Fruit fly (Drosophila melanogaster) whole organism, embryonic: ENCODE data around the gene CG17359.
A peak's percentile ranks its signal among the peaks of the same experiment; 100 is the strongest.

Experiments used
- B-H2 ChIP-seq: fragments of 200-800 bp; sonication (Bioruptor generic); optimal IDR thresholded peaks from 2 replicates; lab custom pipeline; 2018; ENCODE audit warnings: missing biosample characterization, mild to moderate bottlenecking, missing genetic modification characterization
- CG10462 ChIP-seq: fragments of 200-800 bp; sonication (Bioruptor generic); optimal IDR thresholded peaks from 2 replicates; lab custom pipeline; 2016; ENCODE audit warnings: missing biosample characterization, missing genetic modification characterization
- CG10654 ChIP-seq: fragments of 200-800 bp; sonication (Bioruptor generic); optimal IDR thresholded peaks from 2 replicates; lab custom pipeline; 2016; ENCODE audit warnings: missing biosample characterization, missing genetic modification characterization
- CG11723 ChIP-seq: fragments of 200-800 bp; sonication (Bioruptor generic); optimal IDR thresholded peaks from 2 replicates; lab custom pipeline; 2017; ENCODE audit warnings: missing biosample characterization, mild to moderate bottlenecking, missing genetic modification characterization
- CG12104 ChIP-seq: fragments of 200-800 bp; sonication (Bioruptor generic); optimal IDR thresholded peaks from 3 replicates; lab custom pipeline; 2016; ENCODE audit warnings: missing biosample characterization, missing genetic modification characterization
- CG12769 ChIP-seq: fragments of 200-800 bp; sonication (Bioruptor generic); optimal IDR thresholded peaks from 2 replicates; lab custom pipeline; 2019; ENCODE audit warnings: missing biosample characterization, mild to moderate bottlenecking, missing genetic modification characterization, moderate library complexity
- CG14014 ChIP-seq: fragments of 200-800 bp; sonication (Bioruptor generic); IDR thresholded peaks from 2 replicates; pipeline ENCODE4 v1.3.6; 2022; ENCODE audit warnings: missing biosample characterization, missing genetic modification characterization
- CG14667 ChIP-seq: fragments of 200-800 bp; sonication (Bioruptor generic); IDR thresholded peaks from 2 replicates; pipeline ENCODE4 v1.3.6; 2022; ENCODE audit warnings: missing biosample characterization, missing genetic modification characterization
- CG15073 ChIP-seq: fragments of 200-800 bp; sonication (Bioruptor generic); optimal IDR thresholded peaks from 2 replicates; lab custom pipeline; 2016; ENCODE audit warnings: missing biosample characterization, missing genetic modification characterization
- CG17912 ChIP-seq: fragments of 200-800 bp; sonication (Bioruptor generic); optimal IDR thresholded peaks from 2 replicates; lab custom pipeline; 2018; ENCODE audit warnings: missing biosample characterization, mild to moderate bottlenecking, missing genetic modification characterization
- CG2202 ChIP-seq: fragments of 200-800 bp; sonication (Bioruptor generic); optimal IDR thresholded peaks from 2 replicates; lab custom pipeline; 2018; ENCODE audit warnings: missing biosample characterization, mild to moderate bottlenecking, missing genetic modification characterization
- CG30403 ChIP-seq: fragments of 200-800 bp; sonication (Bioruptor generic); optimal IDR thresholded peaks from 3 replicates; lab custom pipeline; 2016; ENCODE audit warnings: missing biosample characterization, missing genetic modification characterization
- CG31224 ChIP-seq: fragments of 200-800 bp; sonication (Bioruptor generic); IDR thresholded peaks from 2 replicates; pipeline ENCODE4 v1.3.6; 2022; ENCODE audit warnings: missing biosample characterization, missing genetic modification characterization
- CG31365 ChIP-seq: fragments of 200-800 bp; sonication (Bioruptor generic); optimal IDR thresholded peaks from 2 replicates; lab custom pipeline; 2018; ENCODE audit warnings: missing biosample characterization, mild to moderate bottlenecking, missing genetic modification characterization
- CG3163 ChIP-seq: fragments of 200-800 bp; sonication (Bioruptor generic); optimal IDR thresholded peaks from 3 replicates; lab custom pipeline; 2016; ENCODE audit warnings: missing biosample characterization, missing genetic modification characterization
- CG4820 ChIP-seq: fragments of 200-800 bp; sonication (Bioruptor generic); optimal IDR thresholded peaks from 3 replicates; lab custom pipeline; 2016; ENCODE audit warnings: missing biosample characterization, missing genetic modification characterization
- CG6689 ChIP-seq: fragments of 200-800 bp; sonication (Bioruptor generic); IDR thresholded peaks from 2 replicates; pipeline ENCODE4 v1.3.6; 2022; ENCODE audit warnings: missing biosample characterization, missing genetic modification characterization
- CTCF ChIP-seq: fragments of 200-800 bp; sonication (Bioruptor generic); optimal IDR thresholded peaks from 2 replicates; lab custom pipeline; 2017; ENCODE audit warnings: missing biosample characterization, mild to moderate bottlenecking, missing genetic modification characterization, moderate library complexity
- Eip74EF ChIP-seq, 2 experiments: fragments of 200-800 bp in 1 of 2; fragments of >200 bp in 1 of 2; sonication (Bioruptor generic) in 1 of 2; optimal IDR thresholded peaks; 2 replicates each; lab custom pipeline; 2017 to 2019; ENCODE audit warnings: missing biosample characterization in 2 of 2, missing genetic modification characterization in 2 of 2, mild to moderate bottlenecking in 1 of 2, moderate library complexity in 1 of 2
- Fer3 ChIP-seq: fragments of 200-800 bp; sonication (Bioruptor generic); optimal IDR thresholded peaks from 2 replicates; lab custom pipeline; 2018; ENCODE audit warnings: missing biosample characterization, mild to moderate bottlenecking, missing genetic modification characterization, moderate library complexity
- HLH3B ChIP-seq: fragments of 200-800 bp; sonication (Bioruptor generic); IDR thresholded peaks from 2 replicates; pipeline ENCODE4 v1.3.6; 2022; ENCODE audit warnings: missing biosample characterization, missing genetic modification characterization
- Hsf ChIP-seq: fragments of 200-800 bp; sonication (Bioruptor generic); optimal IDR thresholded peaks from 3 replicates; lab custom pipeline; 2016; ENCODE audit warnings: missing biosample characterization, missing genetic modification characterization
- Med ChIP-seq: fragments of 200-800 bp; sonication (Bioruptor generic); peaks from one replicate; lab custom pipeline; 2016; ENCODE audit warnings: missing biosample characterization, missing genetic modification characterization, mild to moderate bottlenecking, inconsistent platforms, moderate library complexity
- Sin3A ChIP-seq: fragments of >200 bp; optimal IDR thresholded peaks from 2 replicates; lab custom pipeline; 2018
- Sox102F ChIP-seq: fragments of 200-800 bp; sonication (Bioruptor generic); optimal IDR thresholded peaks from 2 replicates; lab custom pipeline; 2018; ENCODE audit warnings: missing biosample characterization, mild to moderate bottlenecking, missing genetic modification characterization, moderate library complexity
- Sry-β ChIP-seq: fragments of 200-800 bp; sonication (Bioruptor generic); optimal IDR thresholded peaks from 2 replicates; lab custom pipeline; 2018; ENCODE audit warnings: missing biosample characterization, mild to moderate bottlenecking, missing genetic modification characterization, moderate library complexity
- Trl ChIP-seq, 3 experiments: fragments of >200 bp in 2 of 3; fragments of 200-800 bp in 1 of 3; sonication (Bioruptor generic) in 1 of 3; optimal IDR thresholded peaks; 2 replicates in 1 of 3; 3 replicates in 2 of 3; lab custom pipeline; 2016 to 2017; ENCODE audit warnings: missing biosample characterization in 1 of 3, missing genetic modification characterization in 1 of 3
- YL-1 ChIP-seq: fragments of 200-800 bp; sonication (Bioruptor generic); optimal IDR thresholded peaks from 3 replicates; lab custom pipeline; 2017; ENCODE audit warnings: missing biosample characterization, mild to moderate bottlenecking, missing genetic modification characterization
- abd-A ChIP-seq: fragments of 200-800 bp; sonication (Bioruptor generic); optimal IDR thresholded peaks from 3 replicates; lab custom pipeline; 2019; ENCODE audit warnings: missing biosample characterization, mild to moderate bottlenecking, missing genetic modification characterization, moderate library complexity
- ap ChIP-seq: fragments of 200-800 bp; sonication (Bioruptor generic); IDR thresholded peaks from 2 replicates; pipeline ENCODE4 v1.3.6; 2022; ENCODE audit warnings: missing biosample characterization, missing genetic modification characterization
- br ChIP-seq: fragments of >200 bp; optimal IDR thresholded peaks from 2 replicates; lab custom pipeline; 2017
- cas ChIP-seq: fragments of 200-800 bp; sonication (Bioruptor generic); IDR thresholded peaks from 2 replicates; pipeline ENCODE4 v1.3.6; 2022; ENCODE audit warnings: missing biosample characterization, missing genetic modification characterization
- dmrt11E ChIP-seq: fragments of 200-800 bp; sonication (Bioruptor generic); optimal IDR thresholded peaks from 3 replicates; lab custom pipeline; 2018; ENCODE audit warnings: missing biosample characterization, mild to moderate bottlenecking, missing genetic modification characterization, moderate library complexity
- gsb-n ChIP-seq: fragments of 200-800 bp; sonication (Bioruptor generic); optimal IDR thresholded peaks from 3 replicates; lab custom pipeline; 2018; ENCODE audit warnings: missing biosample characterization, mild to moderate bottlenecking, missing genetic modification characterization
- her ChIP-seq: fragments of 200-800 bp; sonication (Bioruptor generic); optimal IDR thresholded peaks from 2 replicates; lab custom pipeline; 2016; ENCODE audit warnings: missing biosample characterization, missing genetic modification characterization
- hth ChIP-seq: fragments of >200 bp; optimal IDR thresholded peaks from 2 replicates; lab custom pipeline; 2017; ENCODE audit warnings: inconsistent platforms
- ind ChIP-seq: fragments of 200-800 bp; sonication (Bioruptor generic); optimal IDR thresholded peaks from 3 replicates; lab custom pipeline; 2016; ENCODE audit warnings: missing biosample characterization, missing genetic modification characterization
- insv ChIP-seq, 2 experiments: fragments of 200-800 bp; sonication (Bioruptor generic); optimal IDR thresholded peaks; 3 replicates each; lab custom pipeline; 2016 to 2018; ENCODE audit warnings: missing biosample characterization in 2 of 2, missing genetic modification characterization in 2 of 2
- lov ChIP-seq, 2 experiments: fragments of 200-800 bp in 1 of 2; fragments of >200 bp in 1 of 2; sonication (Bioruptor generic) in 1 of 2; IDR thresholded peaks in 1 of 2; optimal IDR thresholded peaks in 1 of 2; 2 replicates in 1 of 2; 3 replicates in 1 of 2; pipeline versions ENCODE4 v1.3.6 to Lab custom; 2017 to 2022; ENCODE audit warnings: missing biosample characterization in 1 of 2, missing genetic modification characterization in 1 of 2
- mirr ChIP-seq: fragments of 200-800 bp; sonication (Bioruptor generic); optimal IDR thresholded peaks from 3 replicates; lab custom pipeline; 2018; ENCODE audit warnings: missing biosample characterization, mild to moderate bottlenecking, missing genetic modification characterization
- nerfin-2 ChIP-seq: fragments of 200-800 bp; sonication (Bioruptor generic); IDR thresholded peaks from 2 replicates; pipeline ENCODE4 v1.3.6; 2022; ENCODE audit warnings: missing biosample characterization, missing genetic modification characterization; ENCODE audit not compliant: partially characterized antibody
- pfk ChIP-seq: fragments of 200-800 bp; sonication (Bioruptor generic); optimal IDR thresholded peaks from 2 replicates; lab custom pipeline; 2018; ENCODE audit warnings: missing biosample characterization, mild to moderate bottlenecking, missing genetic modification characterization, moderate library complexity
- pros ChIP-seq: fragments of 200-800 bp; sonication (Bioruptor generic); optimal IDR thresholded peaks from 3 replicates; lab custom pipeline; 2019; ENCODE audit warnings: missing biosample characterization, mild to moderate bottlenecking, missing genetic modification characterization, moderate library complexity
- scrt ChIP-seq: fragments of 200-800 bp; sonication (Bioruptor generic); optimal IDR thresholded peaks from 2 replicates; lab custom pipeline; 2018; ENCODE audit warnings: missing biosample characterization, mild to moderate bottlenecking, missing genetic modification characterization, moderate library complexity
- sim ChIP-seq: fragments of 200-800 bp; sonication (Bioruptor generic); IDR thresholded peaks from 2 replicates; pipeline ENCODE4 v1.3.6; 2022; ENCODE audit warnings: missing biosample characterization, missing genetic modification characterization
- tgo ChIP-seq: fragments of 200-800 bp; sonication (Bioruptor generic); IDR thresholded peaks from 3 replicates; pipeline ENCODE4 v1.3.6; 2022; ENCODE audit warnings: missing biosample characterization, missing genetic modification characterization
- tup ChIP-seq: fragments of 200-800 bp; sonication (Bioruptor generic); optimal IDR thresholded peaks from 2 replicates; lab custom pipeline; 2016; ENCODE audit warnings: missing biosample characterization, mild to moderate bottlenecking, missing genetic modification characterization, moderate library complexity
- twi ChIP-seq: fragments of 200-800 bp; optimal IDR thresholded peaks from 2 replicates; lab custom pipeline; 2019; ENCODE audit warnings: missing biosample characterization, mild to moderate bottlenecking, missing genetic modification characterization, moderate library complexity
- unc-4 ChIP-seq: fragments of 200-800 bp; sonication (Bioruptor generic); IDR thresholded peaks from 2 replicates; pipeline ENCODE4 v1.3.6; 2022; ENCODE audit warnings: missing biosample characterization, missing genetic modification characterization; ENCODE audit not compliant: partially characterized antibody
- zen2 ChIP-seq: fragments of 200-800 bp; sonication (Bioruptor generic); IDR thresholded peaks from 3 replicates; pipeline ENCODE4 v1.3.6; 2022; ENCODE audit warnings: missing biosample characterization, missing genetic modification characterization; ENCODE audit not compliant: partially characterized antibody

The CG17359 gene

dm6 chr3L:14004963-14005458 lies 6.0 kb upstream of the CG17359 start (continued):
- peak in 1 of 2 experiments; percentile 91 for TF ChIP-seq Eip74EF (GFP tag; optimal IDR thresholded peaks at IDR 0.05; lab: Kevin White, UChicago)
- TF ChIP-seq CG31365 (tag; lab: Kevin White, UChicago), result peak; percentile 82
- TF ChIP-seq YL-1 (GFP tag; lab: Kevin White, UChicago), result peak; percentile 74
- TF ChIP-seq hth (lab: Kevin White, UChicago), result no peak
- TF ChIP-seq CTCF (GFP tag; lab: Kevin White, UChicago), result peak; percentile 58
- TF ChIP-seq br, result no peak
- peak; percentile 96 for TF ChIP-seq Hsf (GFP tag; lab: Kevin White, UChicago)
- 0 out of 2 replicates have a peak, but pooled peaks have one; percentile 25 for TF ChIP-seq unc-4
- TF ChIP-seq insv (GFP tag; optimal IDR thresholded peaks at IDR 0.05; lab: Kevin White, UChicago), result peak; percentile 6 to 59
- peak; percentile 99 for TF ChIP-seq Med (GFP tag; lab: Kevin White, UChicago)
- peak; percentile 94 for TF ChIP-seq CG11723
- no peak for TF ChIP-seq Trl (optimal IDR thresholded peaks at IDR 0.05; lab: Kevin White, UChicago)
- peak; percentile 96 for TF ChIP-seq Trl (GFP tag; optimal IDR thresholded peaks at IDR 0.05; lab: Kevin White, UChicago)
- peak; percentile 97 for TF ChIP-seq CG30403
- TF ChIP-seq CG10462 (GFP tag; lab: Kevin White, UChicago), result peak; percentile 86
- TF ChIP-seq twi (tag; lab: Kevin White, UChicago), result peak; percentile 85
- peak; percentile 91 for TF ChIP-seq tup (GFP tag; lab: Kevin White, UChicago)
- TF ChIP-seq CG14014 (GFP tag; lab: Robert Waterston, UW), result peak; percentile 96
- peak; percentile 79 for TF ChIP-seq CG14667
- peak; percentile 83 for TF ChIP-seq cas (GFP tag; lab: Robert Waterston, UW)
- TF ChIP-seq sim (GFP tag; lab: Robert Waterston, UW), result peak; percentile 61; the same call in 1 of the 2 replicates
- TF ChIP-seq dmrt11E (tag; lab: Kevin White, UChicago), result peak; percentile 67
- TF ChIP-seq Sry-β, result peak; percentile 21
- TF ChIP-seq gsb-n (tag; lab: Kevin White, UChicago), result no peak
- TF ChIP-seq CG3163 (GFP tag; lab: Kevin White, UChicago), result peak; percentile 72
- peak; percentile 76 for TF ChIP-seq CG31224 (GFP tag; lab: Robert Waterston, UW)
- peak; percentile 65 for TF ChIP-seq B-H2
- TF ChIP-seq abd-A (tag; lab: Kevin White, UChicago), result no peak
- TF ChIP-seq pfk (GFP tag; lab: Kevin White, UChicago), result no peak
- peak; percentile 98 for TF ChIP-seq Sox102F
- peak; percentile 79 for TF ChIP-seq CG2202 (tag; lab: Kevin White, UChicago)
- TF ChIP-seq CG12769 (tag; lab: Kevin White, UChicago), result peak; percentile 96
- TF ChIP-seq ap (GFP tag; lab: Robert Waterston, UW), result peak; percentile 95
- peak; percentile 98 for TF ChIP-seq HLH3B
- peak; percentile 88 for TF ChIP-seq CG12104 (GFP tag; lab: Kevin White, UChicago)
- TF ChIP-seq tgo, result peak; percentile 93
- no peak for TF ChIP-seq Sin3A (lab: Kevin White, UChicago)
- peak; percentile 50 for TF ChIP-seq pros
- peak; percentile 86 for TF ChIP-seq scrt
- peak; percentile 94 for TF ChIP-seq CG4820 (GFP tag; lab: Kevin White, UChicago)
- TF ChIP-seq her, result peak; percentile 91
- no peak; the same call in 1 of the 2 replicates for TF ChIP-seq nerfin-2
- TF ChIP-seq lov (optimal IDR thresholded peaks at IDR 0.05; lab: Kevin White, UChicago), result no peak
- peak; percentile 90 for TF ChIP-seq lov (GFP tag; IDR thresholded peaks at IDR 0.05; lab: Robert Waterston, UW)
- peak; percentile 94 for TF ChIP-seq Fer3
- TF ChIP-seq CG6689 (GFP tag; lab: Robert Waterston, UW), result peak; percentile 93
- peak; percentile 83 for TF ChIP-seq CG17912 (GFP tag; lab: Kevin White, UChicago)
- TF ChIP-seq CG15073 (GFP tag; lab: Kevin White, UChicago), result peak; percentile 75
- peak; percentile 94 for TF ChIP-seq CG10654 (GFP tag; lab: Kevin White, UChicago)
- TF ChIP-seq zen2 (GFP tag; lab: Robert Waterston, UW), result no peak
- peak; percentile 97 for TF ChIP-seq ind (GFP tag; lab: Kevin White, UChicago)
- peak; percentile 88 for TF ChIP-seq mirr (GFP tag; lab: Kevin White, UChicago)
